Fruit fly (Drosophila melanogaster) whole organism, wandering third instar larva: Measurements from ENCODE around the gene Shawl.

Experiments
- ey ChIP-seq: fragments of 200-800 bp; sonication (Bioruptor generic); optimal IDR thresholded peaks from 2 replicates; lab custom pipeline; 2016; ENCODE audit warnings: missing biosample characterization, missing genetic modification characterization
- sv ChIP-seq: fragments of 200-800 bp; sonication (Bioruptor generic); optimal IDR thresholded peaks from 3 replicates; lab custom pipeline; 2016; ENCODE audit warnings: missing biosample characterization, missing genetic modification characterization

DNA sequence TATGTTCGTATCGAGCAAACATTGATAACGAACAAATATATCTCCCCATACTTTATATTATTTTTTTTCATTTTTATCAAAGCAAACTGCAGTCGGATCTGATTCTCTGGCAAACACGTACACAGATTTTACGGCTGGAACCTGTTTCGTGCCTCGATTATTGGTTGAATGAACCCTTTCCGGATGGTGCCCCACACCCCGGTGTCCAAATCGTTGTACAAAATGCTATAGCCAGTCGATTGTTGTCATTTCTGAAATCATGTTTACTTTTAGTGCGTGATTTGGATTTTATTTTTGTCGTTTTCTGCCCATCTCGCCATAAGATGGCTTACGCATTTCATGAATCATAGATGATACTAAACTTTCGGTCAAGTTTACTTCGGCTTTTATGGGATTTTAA lies 42.9 kb upstream of the Shawl start:
- no peak for TF ChIP-seq sv (GFP tag; lab: Kevin White, UChicago)
- TF ChIP-seq ey: no peak
